Worm (Caenorhabditis elegans) whole organism, L1 larva: ENCODE results near the gene C26F1.3.

Source experiments
- C04F5.9 ChIP-seq: sonication (generic microtip); optimal IDR thresholded peaks from 2 replicates; lab custom pipeline; 2016; ENCODE audit warnings: missing genetic modification characterization, missing compliant biosample characterization
- C16A3.4 ChIP-seq: fragments of 150-350 bp; optimal IDR thresholded peaks from 2 replicates; lab custom pipeline; 2014; ENCODE audit warnings: missing biosample characterization, missing genetic modification characterization
- aly-2 ChIP-seq: fragments of 150-350 bp; optimal IDR thresholded peaks from 2 replicates; lab custom pipeline; 2014; ENCODE audit warnings: missing biosample characterization, missing genetic modification characterization
- ama-1 ChIP-seq: fragments of 150-350 bp; optimal IDR thresholded peaks from 2 replicates; lab custom pipeline; 2014
- ceh-90 ChIP-seq: sonication (generic microtip); optimal IDR thresholded peaks from 2 replicates; lab custom pipeline; 2016; ENCODE audit warnings: missing genetic modification characterization, missing compliant biosample characterization
- dsc-1 ChIP-seq: sonication (generic microtip); optimal IDR thresholded peaks from 2 replicates; lab custom pipeline; 2016; ENCODE audit warnings: mild to moderate bottlenecking, missing genetic modification characterization, missing compliant biosample characterization
- efl-1 ChIP-seq, 4 experiments: fragments of 150-350 bp; optimal IDR thresholded peaks in 3 of 4; peaks in 1 of 4; 1 replicate in 1 of 4; 2 replicates in 3 of 4; lab custom pipeline; 2014; ENCODE audit warnings: missing biosample characterization in 2 of 4, missing genetic modification characterization in 2 of 4, missing genetic modification reagents in 2 of 4
- elt-2 ChIP-seq: sonication (generic microtip); optimal IDR thresholded peaks from 2 replicates; lab custom pipeline; 2016; ENCODE audit warnings: missing genetic modification characterization, mild to moderate bottlenecking, inconsistent platforms, missing compliant biosample characterization, missing genetic modification reagents
- ets-5 ChIP-seq: fragments of 200-800 bp; sonication (Bioruptor generic); IDR thresholded peaks from 2 replicates; pipeline ENCODE4 v1.3.6; 2022; ENCODE audit warnings: missing genetic modification characterization, missing compliant biosample characterization
- fkh-10 ChIP-seq: sonication (generic microtip); optimal IDR thresholded peaks from 2 replicates; lab custom pipeline; 2017; ENCODE audit warnings: missing biosample characterization, missing genetic modification reagents, missing genetic modification characterization
- grh-1 ChIP-seq: fragments of 200-800 bp; sonication (Bioruptor generic); IDR thresholded peaks from 2 replicates; pipeline ENCODE4 v1.3.6; 2022; ENCODE audit warnings: missing genetic modification reagents, missing genetic modification characterization, missing compliant biosample characterization
- hpl-2 ChIP-seq: fragments of 150-350 bp; optimal IDR thresholded peaks from 2 replicates; lab custom pipeline; 2014; ENCODE audit warnings: missing biosample characterization, missing genetic modification reagents, missing genetic modification characterization
- irx-1 ChIP-seq: sonication (generic microtip); optimal IDR thresholded peaks from 2 replicates; lab custom pipeline; 2016; ENCODE audit warnings: missing genetic modification characterization, missing compliant biosample characterization
- isw-1 ChIP-seq: fragments of 200-800 bp; sonication (Bioruptor generic); IDR thresholded peaks from 2 replicates; pipeline ENCODE4 v1.3.6; 2022; ENCODE audit warnings: missing genetic modification characterization, missing compliant biosample characterization
- jun-1 ChIP-seq: fragments of 150-350 bp; optimal IDR thresholded peaks from 2 replicates; lab custom pipeline; 2014; ENCODE audit warnings: missing biosample characterization, missing genetic modification reagents, missing genetic modification characterization
- lin-13 ChIP-seq: fragments of 150-350 bp; optimal IDR thresholded peaks from 2 replicates; lab custom pipeline; 2014; ENCODE audit warnings: missing biosample characterization, missing genetic modification reagents, missing genetic modification characterization
- lin-14 ChIP-seq: fragments of 200-800 bp; sonication (Bioruptor generic); optimal IDR thresholded peaks from 2 replicates; lab custom pipeline; 2018; ENCODE audit warnings: mild to moderate bottlenecking, missing genetic modification characterization, moderate library complexity, missing compliant biosample characterization
- lin-35 ChIP-seq, 2 experiments: fragments of 150-350 bp; optimal IDR thresholded peaks; 2 replicates each; lab custom pipeline; 2014; ENCODE audit warnings: missing biosample characterization in 2 of 2, missing genetic modification characterization in 2 of 2, missing genetic modification reagents in 2 of 2
- lin-39 ChIP-seq: fragments of 150-350 bp; optimal IDR thresholded peaks from 2 replicates; lab custom pipeline; 2014; ENCODE audit warnings: missing biosample characterization, missing genetic modification reagents, missing genetic modification characterization
- lsy-2 ChIP-seq, 2 experiments: fragments of 150-350 bp; optimal IDR thresholded peaks; 2 replicates each; lab custom pipeline; 2014; ENCODE audit warnings: missing biosample characterization in 2 of 2, missing genetic modification characterization in 2 of 2
- mab-9 ChIP-seq: fragments of 200-800 bp; sonication (Bioruptor generic); IDR thresholded peaks from 2 replicates; pipeline ENCODE4 v1.3.6; 2022; ENCODE audit warnings: missing genetic modification reagents, missing genetic modification characterization, missing compliant biosample characterization
- nhr-20 ChIP-seq: sonication (generic microtip); optimal IDR thresholded peaks from 2 replicates; lab custom pipeline; 2016; ENCODE audit warnings: mild to moderate bottlenecking, missing genetic modification characterization, missing compliant biosample characterization
- nhr-76 ChIP-seq: sonication (generic microtip); optimal IDR thresholded peaks from 2 replicates; lab custom pipeline; 2017; ENCODE audit warnings: missing biosample characterization, missing genetic modification characterization
- nhr-77 ChIP-seq: fragments of 150-350 bp; optimal IDR thresholded peaks from 2 replicates; lab custom pipeline; 2014; ENCODE audit warnings: missing biosample characterization, missing genetic modification characterization
- pqm-1 ChIP-seq: sonication (generic microtip); optimal IDR thresholded peaks from 3 replicates; lab custom pipeline; 2017; ENCODE audit warnings: missing biosample characterization, missing genetic modification characterization
- skn-1 ChIP-seq: fragments of 150-350 bp; optimal IDR thresholded peaks from 2 replicates; lab custom pipeline; 2014; ENCODE audit warnings: missing biosample characterization, missing genetic modification characterization
- snpc-4 ChIP-seq: fragments of 150-350 bp; optimal IDR thresholded peaks from 2 replicates; lab custom pipeline; 2014; ENCODE audit warnings: missing biosample characterization, missing genetic modification characterization
- snu-23 ChIP-seq: sonication (generic microtip); optimal IDR thresholded peaks from 2 replicates; lab custom pipeline; 2016; ENCODE audit warnings: missing genetic modification characterization, missing compliant biosample characterization
- sox-4 ChIP-seq: sonication (generic microtip); optimal IDR thresholded peaks from 2 replicates; lab custom pipeline; 2016; ENCODE audit warnings: missing genetic modification characterization, missing compliant biosample characterization
- sptf-1 ChIP-seq: fragments of 150-350 bp; optimal IDR thresholded peaks from 2 replicates; lab custom pipeline; 2014; ENCODE audit warnings: missing biosample characterization, missing genetic modification characterization
- sup-37 ChIP-seq: fragments of 200-800 bp; sonication (Bioruptor generic); optimal IDR thresholded peaks from 2 replicates; lab custom pipeline; 2018; ENCODE audit warnings: mild to moderate bottlenecking, missing genetic modification characterization, missing compliant biosample characterization
- swsn-7 ChIP-seq: sonication (generic microtip); optimal IDR thresholded peaks from 2 replicates; lab custom pipeline; 2016; ENCODE audit warnings: missing genetic modification characterization, missing compliant biosample characterization
- tlp-1 ChIP-seq: fragments of 150-350 bp; optimal IDR thresholded peaks from 2 replicates; lab custom pipeline; 2014; ENCODE audit warnings: missing biosample characterization, missing genetic modification characterization
- unc-30 ChIP-seq: sonication (generic microtip); optimal IDR thresholded peaks from 2 replicates; lab custom pipeline; 2017; ENCODE audit warnings: missing biosample characterization, missing genetic modification characterization
- xbp-1 ChIP-seq: sonication (generic microtip); optimal IDR thresholded peaks from 2 replicates; lab custom pipeline; 2016; ENCODE audit warnings: missing genetic modification characterization, missing compliant biosample characterization
- zag-1 ChIP-seq: fragments of 150-350 bp; optimal IDR thresholded peaks from 2 replicates; lab custom pipeline; 2014; ENCODE audit warnings: missing biosample characterization, missing genetic modification characterization
- ztf-4 ChIP-seq: fragments of 150-350 bp; optimal IDR thresholded peaks from 2 replicates; lab custom pipeline; 2014; ENCODE audit warnings: missing biosample characterization, missing genetic modification characterization

C26F1.3 gene

DNA sequence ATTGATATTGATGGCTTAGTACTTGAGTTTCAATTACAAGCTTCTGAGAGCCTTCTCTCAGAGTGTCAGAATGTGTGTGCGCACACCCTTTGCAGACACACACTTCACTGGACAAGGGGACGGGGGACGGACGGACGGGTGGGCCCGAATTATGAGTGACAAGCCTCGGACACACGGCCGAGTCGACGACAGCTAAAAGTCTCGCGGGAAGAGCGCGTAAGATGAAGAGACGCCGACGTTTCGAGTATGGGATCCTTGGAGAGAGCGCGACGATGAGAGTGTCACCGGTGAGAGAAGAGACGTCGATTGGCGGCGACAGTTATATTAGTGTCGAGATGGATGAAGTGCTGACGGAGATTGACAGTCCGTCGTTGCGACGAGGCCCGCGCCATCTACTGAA lies 31.2 kb upstream of the C26F1.3 start (continued):
- TF ChIP-seq lin-14, result peak; percentile 63
- TF ChIP-seq ets-5 (GFP tag; lab: Robert Waterston, UW), result no peak
- TF ChIP-seq lin-39, result no peak
- TF ChIP-seq zag-1, result no peak
- no peak for TF ChIP-seq snpc-4
- TF ChIP-seq sptf-1 (tag; lab: Kevin White, UChicago), result no peak
- no peak for TF ChIP-seq elt-2 (tag; lab: Kevin White, UChicago)
- no peak for TF ChIP-seq jun-1
- peak; percentile 10 for TF ChIP-seq dsc-1 (tag; lab: Kevin White, UChicago)
- TF ChIP-seq, all 84 proteins: peak for 7

ce11 chrV:7747132-7747531 lies 30.0 kb upstream of the C26F1.3 start:
- TF ChIP-seq xbp-1 (no peak), tlp-1 (no peak), hpl-2 (GFP tag; lab: Kevin White, UChicago) (no peak), elt-2 (tag; lab: Kevin White, UChicago) (no peak), efl-1 (optimal IDR thresholded peaks at IDR 0.05; lab: Kevin White, UChicago) (no peak), efl-1 (GFP tag; optimal IDR thresholded peaks at IDR 0.05 in 1 of 2; lab: Kevin White, UChicago) (no peak)

DNA sequence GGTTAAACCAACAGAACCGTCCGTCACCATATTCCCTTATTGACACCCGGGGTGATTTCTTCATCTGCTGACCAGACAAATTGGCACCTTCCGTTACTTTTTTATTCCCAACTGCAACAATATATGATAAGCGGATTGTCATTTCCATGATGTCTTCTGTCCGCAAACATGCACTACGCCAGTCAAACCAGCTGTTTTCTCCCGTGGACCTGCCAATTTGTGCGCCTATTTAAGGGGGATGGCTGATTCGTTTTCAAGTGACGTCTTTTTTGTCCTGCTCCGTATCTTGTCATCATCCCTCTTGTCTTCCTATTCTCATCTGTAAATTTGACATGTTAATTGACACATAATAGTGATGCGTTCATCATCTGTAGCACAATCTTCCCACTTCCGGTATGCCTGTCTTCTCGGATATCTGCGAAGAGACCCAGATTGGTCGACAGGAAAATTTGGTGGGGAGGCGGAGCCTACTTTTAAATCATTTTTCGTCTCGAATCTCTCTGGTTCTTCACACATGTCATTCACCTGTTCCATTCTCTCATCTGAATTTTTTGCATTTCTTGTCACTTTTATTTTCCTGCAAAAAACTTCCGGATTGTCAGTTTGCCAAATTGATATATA lies 29.0 kb upstream of the C26F1.3 start:
- TF ChIP-seq zag-1 (no peak), C04F5.9 (tag; lab: Kevin White, UChicago) (no peak), nhr-77 (no peak), sptf-1 (tag; lab: Kevin White, UChicago) (no peak)
- TF ChIP-seq, all 84 proteins: peak for 0

- TF ChIP-seq nhr-77 (no peak), sox-4 (no peak), efl-1 (optimal IDR thresholded peaks at IDR 0.05; lab: Kevin White, UChicago) (no peak), efl-1 (GFP tag; optimal IDR thresholded peaks at IDR 0.05 in 1 of 2; lab: Kevin White, UChicago) (no peak), lsy-2 (tag; optimal IDR thresholded peaks at IDR 0.05; lab: Kevin White, UChicago) (no peak), xbp-1 (no peak), lin-13 (GFP tag; lab: Kevin White, UChicago) (no peak), C04F5.9 (tag; lab: Kevin White, UChicago) (no peak), grh-1 (no peak), ztf-4 (no peak), isw-1 (no peak)
Observed at ce11 chrV:7749708-7750107, 27.4 kb upstream of the C26F1.3 start.

- TF ChIP-seq ceh-90 (no peak), pqm-1 (tag; lab: Kevin White, UChicago) (no peak), lin-35 (GFP tag; optimal IDR thresholded peaks at IDR 0.05; lab: Kevin White, UChicago) (no peak), snu-23 (GFP tag; lab: Kevin White, UChicago) (no peak), fkh-10 (GFP tag; lab: Kevin White, UChicago) (no peak), mab-9 (GFP tag; lab: Robert Waterston, UW) (no peak), ama-1 (lab: Kevin White, UChicago) (no peak), ets-5 (GFP tag; lab: Robert Waterston, UW) (no peak), nhr-76 (tag; lab: Kevin White, UChicago) (no peak), nhr-20 (no peak), sup-37 (GFP tag; lab: Kevin White, UChicago) (no peak), unc-30 (tag; lab: Kevin White, UChicago) (no peak), lin-39 (no peak), irx-1 (tag; lab: Kevin White, UChicago) (no peak), nhr-77 (no peak), aly-2 (tag; lab: Kevin White, UChicago) (no peak), swsn-7 (tag; lab: Kevin White, UChicago) (no peak), skn-1 (no peak), snpc-4 (no peak), C16A3.4 (tag; lab: Kevin White, UChicago) (no peak)
Observed at ce11 chrV:7754557-7754956, 22.5 kb upstream of the C26F1.3 start, which contains the start of gene T05B11.4. TSS of gene T05B11.4 (minus strand) at chrV:7754657.
